Fruit fly (Drosophila melanogaster) whole organism, embryonic: ENCODE results near the gene CG34283.

ENCODE experiments used
- Awh ChIP-seq: fragments of 200-800 bp; sonication (Bioruptor generic); IDR thresholded peaks from 2 replicates; pipeline ENCODE4, ENCODE4 v1.3.6; 2022; ENCODE audit warnings: missing biosample characterization, missing genetic modification characterization
- B-H2 ChIP-seq: fragments of 200-800 bp; sonication (Bioruptor generic); optimal IDR thresholded peaks from 2 replicates; lab custom pipeline; 2018; ENCODE audit warnings: missing biosample characterization, mild to moderate bottlenecking, missing genetic modification characterization
- C15 ChIP-seq: fragments of 200-800 bp; sonication (Bioruptor generic); IDR thresholded peaks from 3 replicates; pipeline ENCODE4 v1.3.6; 2022; ENCODE audit warnings: missing biosample characterization, missing genetic modification characterization
- CG10543 ChIP-seq: fragments of 200-800 bp; sonication (Bioruptor generic); optimal IDR thresholded peaks from 3 replicates; lab custom pipeline; 2017; ENCODE audit warnings: missing biosample characterization, mild to moderate bottlenecking, missing genetic modification characterization, moderate library complexity
- CG11085 ChIP-seq: fragments of 200-800 bp; sonication (Bioruptor generic); IDR thresholded peaks from 2 replicates; pipeline ENCODE4 v1.3.6; 2022; ENCODE audit warnings: missing biosample characterization, missing genetic modification characterization
- CG11456 ChIP-seq: fragments of 200-800 bp; sonication (Bioruptor generic); IDR thresholded peaks from 3 replicates; pipeline ENCODE4 v1.3.6; 2022; ENCODE audit warnings: missing biosample characterization, missing genetic modification characterization
- CG11723 ChIP-seq: fragments of 200-800 bp; sonication (Bioruptor generic); optimal IDR thresholded peaks from 2 replicates; lab custom pipeline; 2017; ENCODE audit warnings: missing biosample characterization, mild to moderate bottlenecking, missing genetic modification characterization
- CG12104 ChIP-seq: fragments of 200-800 bp; sonication (Bioruptor generic); optimal IDR thresholded peaks from 3 replicates; lab custom pipeline; 2016; ENCODE audit warnings: missing biosample characterization, missing genetic modification characterization
- CG12236 ChIP-seq: fragments of 200-800 bp; sonication (Bioruptor generic); optimal IDR thresholded peaks from 2 replicates; lab custom pipeline; 2016; ENCODE audit warnings: missing biosample characterization, missing genetic modification characterization
- CG12299 ChIP-seq: fragments of 200-800 bp; sonication (Bioruptor generic); optimal IDR thresholded peaks from 2 replicates; lab custom pipeline; 2018; ENCODE audit warnings: missing biosample characterization, mild to moderate bottlenecking, missing genetic modification characterization
- CG12744 ChIP-seq: fragments of 200-800 bp; sonication (Bioruptor generic); optimal IDR thresholded peaks from 2 replicates; lab custom pipeline; 2016; ENCODE audit warnings: missing biosample characterization, missing genetic modification characterization
- CG13894 ChIP-seq: fragments of 200-800 bp; sonication (Bioruptor generic); optimal IDR thresholded peaks from 3 replicates; lab custom pipeline; 2018; ENCODE audit warnings: missing biosample characterization, mild to moderate bottlenecking, missing genetic modification characterization, moderate library complexity
- CG15073 ChIP-seq: fragments of 200-800 bp; sonication (Bioruptor generic); optimal IDR thresholded peaks from 2 replicates; lab custom pipeline; 2016; ENCODE audit warnings: missing biosample characterization, missing genetic modification characterization
- CG1529 ChIP-seq: fragments of 200-800 bp; sonication (Bioruptor generic); optimal IDR thresholded peaks from 3 replicates; lab custom pipeline; 2018; ENCODE audit warnings: missing biosample characterization, missing genetic modification characterization
- CG1647 ChIP-seq: fragments of 200-800 bp; sonication (Bioruptor generic); optimal IDR thresholded peaks from 3 replicates; lab custom pipeline; 2016; ENCODE audit warnings: missing biosample characterization, missing genetic modification characterization
- CG18011 ChIP-seq: fragments of 200-800 bp; sonication (Bioruptor generic); optimal IDR thresholded peaks from 2 replicates; lab custom pipeline; 2017; ENCODE audit warnings: missing biosample characterization, missing genetic modification characterization, mild to moderate bottlenecking, moderate library complexity, missing genotype
- CG1832 ChIP-seq: fragments of 200-800 bp; sonication (Bioruptor generic); optimal IDR thresholded peaks from 2 replicates; lab custom pipeline; 2017; ENCODE audit warnings: missing biosample characterization, mild to moderate bottlenecking, missing genetic modification characterization, inconsistent platforms
- CG31224 ChIP-seq: fragments of 200-800 bp; sonication (Bioruptor generic); IDR thresholded peaks from 2 replicates; pipeline ENCODE4 v1.3.6; 2022; ENCODE audit warnings: missing biosample characterization, missing genetic modification characterization
- CG32772 ChIP-seq: fragments of 200-800 bp; sonication (Bioruptor generic); IDR thresholded peaks from 2 replicates; pipeline ENCODE4 v1.3.6; 2022; ENCODE audit warnings: missing biosample characterization, missing genetic modification characterization
- CG7987 ChIP-seq: fragments of 200-800 bp; sonication (Bioruptor generic); optimal IDR thresholded peaks from 2 replicates; lab custom pipeline; 2018; ENCODE audit warnings: missing biosample characterization, mild to moderate bottlenecking, missing genetic modification characterization, moderate library complexity
- CoRest ChIP-seq: fragments of 200-800 bp; sonication (Bioruptor generic); optimal IDR thresholded peaks from 3 replicates; lab custom pipeline; 2018; ENCODE audit warnings: missing biosample characterization, mild to moderate bottlenecking, missing genetic modification characterization, moderate library complexity
- Doc2 ChIP-seq: fragments of 200-800 bp; sonication (Bioruptor generic); IDR thresholded peaks from 2 replicates; pipeline ENCODE4 v1.3.6; 2022; ENCODE audit warnings: missing biosample characterization, missing genetic modification characterization
- E2f2 ChIP-seq: fragments of 200-800 bp; sonication (Bioruptor generic); IDR thresholded peaks from 2 replicates; pipeline ENCODE4 v1.3.6; 2022; ENCODE audit warnings: missing biosample characterization, missing genetic modification characterization
- Ets65A ChIP-seq: fragments of 200-800 bp; sonication (Bioruptor generic); peaks from one replicate; lab custom pipeline; 2016; ENCODE audit warnings: missing biosample characterization, missing genetic modification characterization
- Hand ChIP-seq: fragments of 200-800 bp; sonication (Bioruptor generic); optimal IDR thresholded peaks from 2 replicates; lab custom pipeline; 2017; ENCODE audit warnings: mild to moderate bottlenecking, missing biosample characterization, missing genetic modification reagents, missing genetic modification characterization
- HmgZ ChIP-seq: fragments of 200-800 bp; sonication (Bioruptor generic); optimal IDR thresholded peaks from 2 replicates; lab custom pipeline; 2018; ENCODE audit warnings: missing biosample characterization, mild to moderate bottlenecking, missing genetic modification characterization
- Hsf ChIP-seq: fragments of 200-800 bp; sonication (Bioruptor generic); optimal IDR thresholded peaks from 3 replicates; lab custom pipeline; 2016; ENCODE audit warnings: missing biosample characterization, missing genetic modification characterization
- Nf-YB ChIP-seq: fragments of 200-800 bp; sonication (Bioruptor generic); optimal IDR thresholded peaks from 3 replicates; lab custom pipeline; 2019; ENCODE audit warnings: missing biosample characterization, mild to moderate bottlenecking, missing genetic modification characterization, moderate library complexity
- NfI ChIP-seq: fragments of 200-800 bp; sonication (Bioruptor generic); optimal IDR thresholded peaks from 3 replicates; lab custom pipeline; 2018; ENCODE audit warnings: missing biosample characterization, mild to moderate bottlenecking, missing genetic modification characterization, moderate library complexity
- Scr ChIP-seq: fragments of 200-800 bp; sonication (Bioruptor generic); IDR thresholded peaks from 2 replicates; pipeline ENCODE4 v1.3.6; 2022; ENCODE audit warnings: missing biosample characterization, missing genetic modification characterization; ENCODE audit not compliant: partially characterized antibody
- aop ChIP-seq: fragments of 200-800 bp; sonication (Bioruptor generic); IDR thresholded peaks from 2 replicates; pipeline ENCODE4 v1.3.6; 2022; ENCODE audit warnings: missing biosample characterization, missing genetic modification characterization
- ci ChIP-seq: fragments of 200-800 bp; sonication (Bioruptor generic); IDR thresholded peaks from 3 replicates; pipeline ENCODE4 v1.3.6; 2022; ENCODE audit warnings: missing biosample characterization, missing genetic modification characterization
- fu2 ChIP-seq: fragments of 200-800 bp; sonication (Bioruptor generic); optimal IDR thresholded peaks from 2 replicates; lab custom pipeline; 2016; ENCODE audit warnings: missing biosample characterization, missing genetic modification characterization
- grau ChIP-seq: fragments of 200-800 bp; optimal IDR thresholded peaks from 3 replicates; lab custom pipeline; 2019; ENCODE audit warnings: missing biosample characterization, mild to moderate bottlenecking, missing genetic modification characterization, moderate library complexity
- hbn ChIP-seq: fragments of 200-800 bp; sonication (Bioruptor generic); IDR thresholded peaks from 2 replicates; pipeline ENCODE4 v1.3.6; 2022; ENCODE audit warnings: missing biosample characterization, missing genetic modification characterization; ENCODE audit not compliant: partially characterized antibody
- jing ChIP-seq: fragments of 200-800 bp; sonication (Bioruptor generic); optimal IDR thresholded peaks from 2 replicates; lab custom pipeline; 2018; ENCODE audit warnings: missing biosample characterization, mild to moderate bottlenecking, missing genetic modification characterization
- jumu ChIP-seq: fragments of 200-800 bp; sonication (Bioruptor generic); optimal IDR thresholded peaks from 3 replicates; lab custom pipeline; 2016; ENCODE audit warnings: missing biosample characterization, missing genetic modification characterization
- kah ChIP-seq: fragments of 200-800 bp; sonication (Bioruptor generic); optimal IDR thresholded peaks from 2 replicates; lab custom pipeline; 2018; ENCODE audit warnings: missing biosample characterization, mild to moderate bottlenecking, missing genetic modification characterization
- kay ChIP-seq: fragments of 200-800 bp; sonication (Bioruptor generic); optimal IDR thresholded peaks from 2 replicates; lab custom pipeline; 2016; ENCODE audit warnings: missing biosample characterization, missing genetic modification characterization
- klu ChIP-seq: fragments of 200-800 bp; sonication (Bioruptor generic); IDR thresholded peaks from 2 replicates; pipeline ENCODE4 v1.3.6; 2022; ENCODE audit warnings: missing biosample characterization, missing genetic modification characterization
- nerfin-2 ChIP-seq: fragments of 200-800 bp; sonication (Bioruptor generic); IDR thresholded peaks from 2 replicates; pipeline ENCODE4 v1.3.6; 2022; ENCODE audit warnings: missing biosample characterization, missing genetic modification characterization; ENCODE audit not compliant: partially characterized antibody
- pho ChIP-seq: fragments of 200-800 bp; sonication (Bioruptor generic); optimal IDR thresholded peaks from 2 replicates; lab custom pipeline; 2016; ENCODE audit warnings: missing biosample characterization, missing genetic modification characterization
- row ChIP-seq: fragments of 200-800 bp; sonication (Bioruptor generic); IDR thresholded peaks from 3 replicates; pipeline ENCODE4 v1.3.6; 2022; ENCODE audit warnings: missing biosample characterization, missing genetic modification characterization
- slbo ChIP-seq: fragments of 200-800 bp; sonication (Bioruptor generic); IDR thresholded peaks from 2 replicates; pipeline ENCODE4 v1.3.6; 2022; ENCODE audit warnings: missing biosample characterization, missing genetic modification characterization
- sug ChIP-seq: fragments of 200-800 bp; optimal IDR thresholded peaks from 2 replicates; lab custom pipeline; 2019; ENCODE audit warnings: missing biosample characterization, mild to moderate bottlenecking, missing genetic modification characterization, moderate library complexity
- trh ChIP-seq: fragments of 200-800 bp; sonication (Bioruptor generic); optimal IDR thresholded peaks from 2 replicates; lab custom pipeline; 2016; ENCODE audit warnings: missing biosample characterization, missing genetic modification characterization
- wek ChIP-seq: fragments of 200-800 bp; sonication (Bioruptor generic); optimal IDR thresholded peaks from 3 replicates; lab custom pipeline; 2018; ENCODE audit warnings: missing biosample characterization, mild to moderate bottlenecking, missing genetic modification characterization, moderate library complexity
- wor ChIP-seq: fragments of 200-800 bp; sonication (Bioruptor generic); IDR thresholded peaks from 2 replicates; pipeline ENCODE4 v1.3.6; 2022; ENCODE audit warnings: missing biosample characterization, missing genetic modification characterization
- zen2 ChIP-seq: fragments of 200-800 bp; sonication (Bioruptor generic); IDR thresholded peaks from 3 replicates; pipeline ENCODE4 v1.3.6; 2022; ENCODE audit warnings: missing biosample characterization, missing genetic modification characterization; ENCODE audit not compliant: partially characterized antibody
- zf30C ChIP-seq: fragments of 200-800 bp; sonication (Bioruptor generic); optimal IDR thresholded peaks from 3 replicates; lab custom pipeline; 2018; ENCODE audit warnings: missing biosample characterization, mild to moderate bottlenecking, missing genetic modification characterization

The CG34283 gene

DNA sequence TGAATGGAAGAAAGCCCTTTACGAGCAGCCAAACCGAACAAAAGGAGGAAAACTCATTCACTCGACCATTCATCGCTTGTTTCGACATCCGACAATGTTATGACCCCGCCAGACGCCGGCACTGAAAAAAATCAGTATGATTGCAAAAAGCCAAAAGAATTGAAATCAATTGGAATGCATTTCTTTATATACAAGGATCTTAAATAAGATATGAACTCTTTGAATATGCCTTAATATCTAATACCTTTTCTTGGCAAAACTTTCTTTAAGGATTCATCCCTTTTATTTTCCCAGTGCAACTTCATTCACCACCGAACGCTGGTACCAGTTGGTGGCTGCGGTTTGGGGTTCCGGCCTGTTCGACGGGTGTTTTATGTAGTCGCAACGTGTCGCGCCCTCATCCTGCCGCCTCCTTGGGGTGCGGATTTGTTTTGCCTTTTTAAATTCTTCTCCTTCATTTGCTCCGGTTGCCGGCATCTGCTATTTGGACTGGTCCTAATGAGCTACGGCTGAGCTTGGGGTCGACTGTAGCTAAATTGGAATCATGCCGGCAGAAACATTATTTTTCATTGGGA is 2.5 kb downstream of the CG34283 start (continued):
- TF ChIP-seq wor (GFP tag; lab: Robert Waterston, UW) = peak; percentile 74
- TF ChIP-seq Ets65A (GFP tag; lab: Kevin White, UChicago) = peak; percentile 93
- peak; percentile 82 for TF ChIP-seq pho (GFP tag; lab: Kevin White, UChicago)
- TF ChIP-seq CG11723 = peak; percentile 74
- TF ChIP-seq sug (tag; lab: Kevin White, UChicago) = peak; percentile 87
- TF ChIP-seq fu2 (GFP tag; lab: Kevin White, UChicago) = peak; percentile 73
- peak; percentile 34 for TF ChIP-seq jumu (GFP tag; lab: Kevin White, UChicago)
- TF ChIP-seq klu (GFP tag; lab: Robert Waterston, UW) = peak; percentile 63; the same call in 1 of the 2 replicates
- peak; percentile 66 for TF ChIP-seq CG31224
- TF ChIP-seq CG1647 (GFP tag; lab: Kevin White, UChicago) = peak; percentile 76
- peak; percentile 93 for TF ChIP-seq HmgZ (tag; lab: Kevin White, UChicago)
- TF ChIP-seq hbn (GFP tag; lab: Robert Waterston, UW) = no peak
- TF ChIP-seq CG32772 (GFP tag; lab: Robert Waterston, UW) = peak; percentile 76
- TF ChIP-seq Scr = no peak
- TF ChIP-seq wek = peak; percentile 77
- TF ChIP-seq zen2 (GFP tag; lab: Robert Waterston, UW) = no peak
- TF ChIP-seq E2f2 = peak; percentile 63
- peak; percentile 4 for TF ChIP-seq CG7987 (GFP tag; lab: Kevin White, UChicago)
- TF ChIP-seq Doc2 = peak; percentile 50; the same call in 1 of the 2 replicates
- peak; percentile 89 for TF ChIP-seq CoRest (tag; lab: Kevin White, UChicago)
- peak; percentile 66 for TF ChIP-seq CG11085 (GFP tag; lab: Robert Waterston, UW)
- TF ChIP-seq Hand = peak; percentile 94
- peak; percentile 62 for TF ChIP-seq kah (GFP tag; lab: Kevin White, UChicago)
- peak; percentile 88 for TF ChIP-seq slbo
- TF ChIP-seq CG12104 = peak; percentile 70
- peak; percentile 80 for TF ChIP-seq CG12744 (GFP tag; lab: Kevin White, UChicago)
- TF ChIP-seq zf30C (GFP tag; lab: Kevin White, UChicago) = peak; percentile 82
- peak; percentile 85 for TF ChIP-seq CG11456 (GFP tag; lab: Robert Waterston, UW)
- peak; percentile 94 for TF ChIP-seq CG13894
- TF ChIP-seq Hsf (GFP tag; lab: Kevin White, UChicago) = peak; percentile 82
- TF ChIP-seq Awh (GFP tag; lab: Robert Waterston, UW) = peak; percentile 72
- TF ChIP-seq Nf-YB (GFP tag; lab: Kevin White, UChicago) = peak; percentile 64
- peak; percentile 58 for TF ChIP-seq CG18011 (GFP tag; lab: Kevin White, UChicago)
- peak; percentile 71 for TF ChIP-seq CG1529 (GFP tag; lab: Kevin White, UChicago)
- TF ChIP-seq trh (GFP tag; lab: Kevin White, UChicago) = no peak
- peak; percentile 92 for TF ChIP-seq ci
- TF ChIP-seq row (GFP tag; lab: Robert Waterston, UW) = peak; percentile 92
- TF ChIP-seq B-H2 (GFP tag; lab: Kevin White, UChicago) = peak; percentile 93
- peak; percentile 72 for TF ChIP-seq kay (GFP tag; lab: Kevin White, UChicago)
- no peak for TF ChIP-seq aop
- peak; percentile 82 for TF ChIP-seq CG12299 (tag; lab: Kevin White, UChicago)
- peak; percentile 94 for TF ChIP-seq CG10543 (GFP tag; lab: Kevin White, UChicago)
- no peak for TF ChIP-seq CG1832 (GFP tag; lab: Kevin White, UChicago)
- TF ChIP-seq grau (tag; lab: Kevin White, UChicago) = peak; percentile 88
- peak; percentile 58 for TF ChIP-seq jing
- peak; percentile 84 for TF ChIP-seq NfI (GFP tag; lab: Kevin White, UChicago)
- TF ChIP-seq C15 (GFP tag; lab: Robert Waterston, UW) = 0 out of 3 replicates have a peak, but pooled peaks have one; percentile 59
- TF ChIP-seq CG12236 (GFP tag; lab: Kevin White, UChicago) = peak; percentile 47
- no peak for TF ChIP-seq nerfin-2
- peak; percentile 29 for TF ChIP-seq CG15073
